Worm (Caenorhabditis elegans) whole organism, midembryonic: ENCODE results near the gene dpf-6.

Source experiments
- cog-1 ChIP-seq: sonication (generic microtip); optimal IDR thresholded peaks from 2 replicates; lab custom pipeline; 2016; ENCODE audit warnings: missing genetic modification characterization, missing compliant biosample characterization
- flt-1 ChIP-seq: fragments of 200-800 bp; sonication (Bioruptor generic); IDR thresholded peaks from 2 replicates; pipeline ENCODE4 v1.3.6; 2022; ENCODE audit warnings: missing genetic modification characterization, missing compliant biosample characterization
- med-1 ChIP-seq: sonication (generic microtip); optimal IDR thresholded peaks from 2 replicates; lab custom pipeline; 2017; ENCODE audit warnings: missing genetic modification characterization, mild to moderate bottlenecking, missing compliant biosample characterization, antibody characterized with exemption, missing genetic modification reagents; ENCODE audit not compliant: insufficient read depth
- ztf-29 ChIP-seq: fragments of 200-800 bp; sonication (Bioruptor generic); IDR thresholded peaks from 2 replicates; pipeline ENCODE4 v1.3.6; 2022; ENCODE audit warnings: missing genetic modification reagents, missing genetic modification characterization, missing compliant biosample characterization

DNA sequence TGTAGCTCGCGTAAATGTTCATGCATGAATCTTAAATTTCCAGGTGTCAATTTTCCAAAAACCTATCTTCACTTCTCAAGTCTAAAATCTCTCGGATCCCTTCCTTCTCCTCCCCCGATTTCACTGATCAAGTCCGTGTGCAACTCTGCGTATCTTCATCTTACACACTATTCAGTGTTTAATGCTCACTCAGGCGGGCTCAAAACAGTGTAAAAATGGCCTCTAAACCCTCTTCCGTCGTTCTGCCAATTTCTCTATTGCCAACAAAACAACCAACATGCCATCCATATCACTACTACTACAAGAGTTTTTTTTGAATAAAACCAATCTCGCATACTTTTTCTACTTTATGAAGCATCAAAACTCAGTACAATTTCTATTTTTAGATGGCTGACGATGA lies 16.0 kb upstream of the dpf-6 start, which contains the start of gene F44B9.2:
- TF ChIP-seq flt-1 (GFP tag; lab: Robert Waterston, UW) (no peak), ztf-29 (GFP tag; lab: Robert Waterston, UW) (no peak), cog-1 (tag; lab: Kevin White, UChicago) (no peak), med-1 (no peak)
